Fruit fly (Drosophila melanogaster): ENCODE results near the gene CG9215.

Gene CG9215

dm6 chrX:15616018-15616417, 33.3 kb upstream of the CG9215 start:
- no peak for TF ChIP-seq Dll (optimal IDR thresholded peaks at IDR 0.05)
- TF ChIP-seq EcR (GFP tag; optimal IDR thresholded peaks at IDR 0.05) = no peak
- TF ChIP-seq psq (optimal IDR thresholded peaks at IDR 0.05) = no peak
- TF ChIP-seq pan (optimal IDR thresholded peaks at IDR 0.05) = no peak
- no peak for TF ChIP-seq CG8478 (optimal IDR thresholded peaks at IDR 0.05)
- no peak for TF ChIP-seq usp (GFP tag; optimal IDR thresholded peaks at IDR 0.05)

DNA sequence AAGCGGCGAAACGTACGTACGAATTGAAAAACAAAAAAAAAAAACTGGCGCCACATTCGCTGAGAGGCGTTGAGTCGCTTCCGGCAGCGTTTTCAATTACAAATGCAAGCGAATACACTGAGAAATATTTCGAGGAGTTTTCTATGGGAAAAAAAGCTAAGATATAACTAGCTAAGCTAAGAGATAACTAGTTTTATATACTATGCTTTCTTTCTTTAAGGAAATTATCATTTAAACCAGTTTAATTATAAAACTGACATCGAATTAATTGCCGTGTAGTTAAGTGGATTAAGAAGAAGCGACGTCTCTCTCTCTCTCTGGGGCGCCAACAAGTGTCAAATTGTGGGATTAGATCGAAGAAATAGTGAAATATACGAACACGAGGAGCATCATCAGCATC, 32.8 kb upstream of the CG9215 start:
- TF ChIP-seq CG8478 (optimal IDR thresholded peaks at IDR 0.05) (no peak), EcR (GFP tag; optimal IDR thresholded peaks at IDR 0.05) (no peak), Dll (optimal IDR thresholded peaks at IDR 0.05) (no peak), usp (GFP tag; optimal IDR thresholded peaks at IDR 0.05) (no peak), pan (optimal IDR thresholded peaks at IDR 0.05) (no peak), psq (optimal IDR thresholded peaks at IDR 0.05) (no peak)

- TF ChIP-seq Dll (optimal IDR thresholded peaks at IDR 0.05) (no peak), EcR (GFP tag; optimal IDR thresholded peaks at IDR 0.05) (no peak), usp (GFP tag; optimal IDR thresholded peaks at IDR 0.05) (no peak), CG8478 (optimal IDR thresholded peaks at IDR 0.05) (no peak), pan (optimal IDR thresholded peaks at IDR 0.05) (no peak), psq (optimal IDR thresholded peaks at IDR 0.05) (no peak)
Observed at dm6 chrX:15611795-15612194, 29.1 kb upstream of the CG9215 start.

dm6 chrX:15610957-15611356, 28.3 kb upstream of the CG9215 start:
- TF ChIP-seq CG8478 (optimal IDR thresholded peaks at IDR 0.05) (no peak), pan (optimal IDR thresholded peaks at IDR 0.05) (no peak), psq (optimal IDR thresholded peaks at IDR 0.05) (no peak), EcR (GFP tag; optimal IDR thresholded peaks at IDR 0.05) (no peak), usp (GFP tag; optimal IDR thresholded peaks at IDR 0.05) (no peak), Dll (optimal IDR thresholded peaks at IDR 0.05) (no peak)

- TF ChIP-seq Dll (optimal IDR thresholded peaks at IDR 0.05) (no peak), usp (GFP tag; optimal IDR thresholded peaks at IDR 0.05) (no peak), CG8478 (optimal IDR thresholded peaks at IDR 0.05) (no peak), pan (optimal IDR thresholded peaks at IDR 0.05) (no peak), EcR (GFP tag; optimal IDR thresholded peaks at IDR 0.05) (no peak), psq (optimal IDR thresholded peaks at IDR 0.05) (no peak)
Observed at dm6 chrX:15610173-15610572, 27.5 kb upstream of the CG9215 start.

- no peak for TF ChIP-seq CG8478 (optimal IDR thresholded peaks at IDR 0.05)
- TF ChIP-seq pan (optimal IDR thresholded peaks at IDR 0.05) = no peak
- no peak for TF ChIP-seq usp (GFP tag; optimal IDR thresholded peaks at IDR 0.05)
- no peak for TF ChIP-seq EcR (GFP tag; optimal IDR thresholded peaks at IDR 0.05)
- no peak for TF ChIP-seq psq (optimal IDR thresholded peaks at IDR 0.05)
- no peak for TF ChIP-seq Dll (optimal IDR thresholded peaks at IDR 0.05)
Observed at dm6 chrX:15609351-15609750, 26.7 kb upstream of the CG9215 start.

DNA sequence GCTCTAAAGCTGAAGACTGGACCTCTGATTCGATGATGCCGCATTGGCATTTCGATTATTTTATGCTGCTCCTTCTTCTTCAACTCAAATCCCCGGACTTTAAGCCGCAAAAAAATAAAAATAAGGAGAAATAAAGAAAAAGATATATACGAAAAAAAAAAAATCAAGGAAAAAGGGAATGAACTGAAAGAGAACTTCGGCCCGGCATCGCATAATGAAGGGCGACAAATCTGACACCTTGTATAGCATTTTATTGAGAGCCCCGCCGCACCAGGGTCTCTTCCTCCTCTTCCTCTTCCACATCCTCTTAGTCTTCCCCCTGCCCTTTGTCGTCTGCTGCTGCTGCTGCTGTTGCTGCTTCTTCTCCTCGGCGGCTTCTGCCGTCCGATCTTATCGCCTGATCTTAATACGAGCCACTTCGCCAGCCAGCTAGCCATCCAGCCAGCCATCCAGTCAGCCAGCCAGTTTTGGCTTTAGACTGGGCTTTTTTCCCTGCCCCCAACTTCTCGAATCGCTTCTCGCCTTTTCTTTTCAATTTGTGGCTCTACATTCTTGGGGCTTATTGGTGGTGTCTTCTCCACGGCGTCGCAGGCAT, 26.2 kb upstream of the CG9215 start:
- TF ChIP-seq pan (optimal IDR thresholded peaks at IDR 0.05) (no peak), EcR (GFP tag; optimal IDR thresholded peaks at IDR 0.05) (no peak), CG8478 (optimal IDR thresholded peaks at IDR 0.05) (no peak), Dll (optimal IDR thresholded peaks at IDR 0.05) (no peak), usp (GFP tag; optimal IDR thresholded peaks at IDR 0.05) (no peak)

DNA sequence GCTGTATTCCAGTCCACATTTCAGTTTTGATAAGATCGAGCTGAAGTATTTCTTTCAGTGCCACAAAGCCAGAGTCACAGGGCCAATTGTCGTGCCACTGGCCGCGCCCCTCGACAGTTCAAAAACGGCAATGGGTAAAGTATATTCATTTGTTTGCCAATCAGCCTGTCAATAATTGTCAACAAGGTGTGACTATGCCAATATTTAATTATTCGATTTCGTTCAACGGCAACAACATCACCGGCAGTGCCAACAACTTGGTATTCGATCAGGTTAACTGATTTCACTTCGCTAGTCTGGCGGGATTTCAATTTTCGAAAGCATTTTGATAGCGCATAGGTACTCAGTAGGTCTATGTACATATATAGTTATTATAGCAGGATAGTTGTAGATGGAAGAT, 19.8 kb upstream of the CG9215 start:
- TF ChIP-seq pan (optimal IDR thresholded peaks at IDR 0.05) (no peak), usp (GFP tag; optimal IDR thresholded peaks at IDR 0.05) (no peak), EcR (GFP tag; optimal IDR thresholded peaks at IDR 0.05) (no peak), Dll (optimal IDR thresholded peaks at IDR 0.05) (no peak), psq (optimal IDR thresholded peaks at IDR 0.05) (no peak), CG8478 (optimal IDR thresholded peaks at IDR 0.05) (no peak)

DNA sequence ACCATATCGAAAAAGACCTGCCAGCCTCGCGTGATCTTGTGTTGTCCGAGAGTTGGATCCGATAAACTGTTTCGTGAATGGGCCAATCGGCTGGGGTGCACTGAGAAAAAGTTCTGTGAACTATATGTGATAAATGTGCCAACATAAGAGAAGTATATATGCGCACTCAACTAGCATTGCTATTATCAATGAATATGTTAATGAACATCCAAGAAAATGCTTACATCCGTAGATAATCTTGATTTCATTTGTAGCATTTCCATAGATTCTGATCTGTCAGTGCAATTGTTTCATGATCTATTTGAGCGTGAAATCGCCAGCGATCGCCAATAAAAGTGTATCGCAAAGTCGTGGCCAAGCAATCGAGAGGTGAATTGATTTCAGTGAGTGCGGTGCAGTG, 18.6 kb upstream of the CG9215 start:
- no peak for TF ChIP-seq psq (optimal IDR thresholded peaks at IDR 0.05)
- TF ChIP-seq pan (optimal IDR thresholded peaks at IDR 0.05) = no peak
- no peak for TF ChIP-seq Dll (optimal IDR thresholded peaks at IDR 0.05)
- no peak for TF ChIP-seq EcR (GFP tag; optimal IDR thresholded peaks at IDR 0.05)
- no peak for TF ChIP-seq CG8478 (optimal IDR thresholded peaks at IDR 0.05)
- TF ChIP-seq usp (GFP tag; optimal IDR thresholded peaks at IDR 0.05) = no peak

DNA sequence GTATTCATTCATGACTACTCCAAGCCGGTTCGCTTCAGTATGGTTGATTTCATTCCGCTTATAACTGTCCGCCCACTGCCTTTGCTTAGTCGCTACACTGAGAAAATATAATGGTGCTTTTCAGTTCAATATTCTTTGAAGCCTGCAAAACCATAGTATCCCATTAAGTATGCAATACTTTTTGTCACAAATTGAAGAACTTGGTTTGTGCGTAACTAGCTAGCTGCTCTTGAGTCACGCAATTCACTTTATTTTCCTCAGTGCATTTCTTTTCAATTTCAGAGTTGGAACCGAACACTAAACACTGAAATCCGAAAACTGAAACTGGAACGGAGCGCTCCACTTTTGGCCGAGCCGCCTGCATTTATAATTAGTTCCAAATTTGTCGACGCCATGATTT, 17.0 kb upstream of the CG9215 start:
- TF ChIP-seq CG8478 (optimal IDR thresholded peaks at IDR 0.05) = no peak
- TF ChIP-seq psq (optimal IDR thresholded peaks at IDR 0.05) = no peak
- TF ChIP-seq usp (GFP tag; optimal IDR thresholded peaks at IDR 0.05) = no peak
- TF ChIP-seq Dll (optimal IDR thresholded peaks at IDR 0.05) = no peak
- no peak for TF ChIP-seq pan (optimal IDR thresholded peaks at IDR 0.05)
- TF ChIP-seq EcR (GFP tag; optimal IDR thresholded peaks at IDR 0.05) = no peak

- TF ChIP-seq EcR (GFP tag; optimal IDR thresholded peaks at IDR 0.05) (no peak), CG8478 (optimal IDR thresholded peaks at IDR 0.05) (no peak), pan (optimal IDR thresholded peaks at IDR 0.05) (no peak), usp (GFP tag; optimal IDR thresholded peaks at IDR 0.05) (no peak), psq (optimal IDR thresholded peaks at IDR 0.05) (no peak), Dll (optimal IDR thresholded peaks at IDR 0.05) (no peak)
Observed at dm6 chrX:15594230-15594857, 11.7 kb upstream of the CG9215 start.

- no peak for TF ChIP-seq pan (optimal IDR thresholded peaks at IDR 0.05)
- TF ChIP-seq psq (optimal IDR thresholded peaks at IDR 0.05) = no peak
- TF ChIP-seq CG8478 (optimal IDR thresholded peaks at IDR 0.05) = no peak
- TF ChIP-seq Dll (optimal IDR thresholded peaks at IDR 0.05) = no peak
Observed at dm6 chrX:15593477-15594229, 11.0 kb upstream of the CG9215 start, which contains the start of gene Chsy. Chsy (minus strand) TSS chrX:15593534.
